Worm (Caenorhabditis elegans) whole organism, young adult: ENCODE results near the gene C01G12.3.

Experiments
- B0019.2 ChIP-seq: fragments of 200-800 bp; sonication (Bioruptor generic); conservative IDR thresholded peaks from 2 replicates; pipeline ENCODE4 v1.3.6; 2022; ENCODE audit warnings: missing genetic modification reagents, missing genetic modification characterization, missing compliant biosample characterization
- B0261.1 ChIP-seq: sonication (generic microtip); optimal IDR thresholded peaks from 2 replicates; lab custom pipeline; 2016; ENCODE audit warnings: mild to moderate bottlenecking, missing genetic modification characterization, moderate library complexity, missing compliant biosample characterization
- C06A6.2 ChIP-seq: fragments of 200-800 bp; sonication (Bioruptor generic); conservative IDR thresholded peaks from 2 replicates; pipeline ENCODE4 v1.3.6; 2022; ENCODE audit warnings: missing genetic modification characterization, missing compliant biosample characterization
- C17E4.6 ChIP-seq: fragments of 200-800 bp; sonication (Bioruptor generic); IDR thresholded peaks from 2 replicates; pipeline ENCODE4 v1.3.6; 2022; ENCODE audit warnings: missing genetic modification reagents, missing genetic modification characterization, missing compliant biosample characterization
- F23B12.7 ChIP-seq: sonication (generic microtip); optimal IDR thresholded peaks from 2 replicates; lab custom pipeline; 2017; ENCODE audit warnings: missing genetic modification characterization, mild to moderate bottlenecking, missing compliant biosample characterization, antibody characterized with exemption, moderate library complexity; ENCODE audit not compliant: insufficient read depth
- F37B4.10 ChIP-seq: fragments of 200-800 bp; sonication (Bioruptor generic); IDR thresholded peaks from 2 replicates; pipeline ENCODE4 v1.3.6; 2022; ENCODE audit warnings: missing genetic modification characterization, missing compliant biosample characterization
- F52B5.7 ChIP-seq: sonication (generic microtip); optimal IDR thresholded peaks from 2 replicates; lab custom pipeline; 2016; ENCODE audit warnings: mild to moderate bottlenecking, missing genetic modification characterization, missing compliant biosample characterization
- Y79H2A.3 ChIP-seq: fragments of 200-800 bp; sonication (Bioruptor generic); conservative IDR thresholded peaks from 2 replicates; pipeline ENCODE4 v1.3.6; 2022; ENCODE audit warnings: missing genetic modification reagents, missing genetic modification characterization, missing compliant biosample characterization
- Y95B8A.8 ChIP-seq: fragments of 200-800 bp; sonication (Bioruptor generic); IDR thresholded peaks from 2 replicates; pipeline ENCODE4 v1.3.6; 2022; ENCODE audit warnings: missing genetic modification reagents, missing genetic modification characterization, missing compliant biosample characterization
- ama-1 ChIP-seq, 3 experiments: fragments of 150-350 bp in 1 of 3; sonication (generic microtip) in 2 of 3; optimal IDR thresholded peaks; 2 replicates each; lab custom pipeline; 2014 to 2018; ENCODE audit warnings: missing biosample characterization in 2 of 3, missing genetic modification characterization in 2 of 3, missing genetic modification reagents in 2 of 3
- athp-1 ChIP-seq: sonication (generic microtip); optimal IDR thresholded peaks from 2 replicates; lab custom pipeline; 2017; ENCODE audit warnings: mild to moderate bottlenecking, missing genetic modification characterization, missing compliant biosample characterization
- cebp-1 ChIP-seq, 2 experiments: fragments of 200-800 bp in 1 of 2; sonication (Bioruptor generic) in 1 of 2; sonication (generic microtip) in 1 of 2; IDR thresholded peaks in 1 of 2; optimal IDR thresholded peaks in 1 of 2; 2 replicates each; pipeline versions ENCODE4 v1.3.6 to Lab custom; 2017 to 2022; ENCODE audit warnings: missing compliant biosample characterization in 2 of 2, missing genetic modification characterization in 2 of 2, mild to moderate bottlenecking in 1 of 2, missing genetic modification reagents in 1 of 2, moderate library complexity in 1 of 2
- cebp-2 ChIP-seq: fragments of 200-800 bp; sonication (Bioruptor generic); IDR thresholded peaks from 2 replicates; pipeline ENCODE4 v1.3.6; 2022; ENCODE audit warnings: missing genetic modification characterization, missing compliant biosample characterization
- ceh-79 ChIP-seq: sonication (generic microtip); optimal IDR thresholded peaks from 2 replicates; lab custom pipeline; 2017; ENCODE audit warnings: mild to moderate bottlenecking, missing genetic modification characterization, missing compliant biosample characterization
- die-1 ChIP-seq: sonication (generic microtip); optimal IDR thresholded peaks from 2 replicates; lab custom pipeline; 2016; ENCODE audit warnings: missing genotype, mild to moderate bottlenecking, missing genetic modification characterization, missing compliant biosample characterization
- hlh-12 ChIP-seq: sonication (generic microtip); optimal IDR thresholded peaks from 2 replicates; lab custom pipeline; 2016; ENCODE audit warnings: missing genetic modification characterization, missing compliant biosample characterization
- hlh-26 ChIP-seq: fragments of 200-800 bp; sonication (Bioruptor generic); conservative IDR thresholded peaks from 2 replicates; pipeline ENCODE4 v1.3.6; 2022; ENCODE audit warnings: missing genetic modification reagents, missing genetic modification characterization, missing compliant biosample characterization
- hsf-1 ChIP-seq: fragments of 200-800 bp; sonication (Bioruptor generic); IDR thresholded peaks from 2 replicates; pipeline ENCODE4 v1.3.6; 2022; ENCODE audit warnings: missing genetic modification reagents, missing genetic modification characterization, missing compliant biosample characterization
- lag-1 ChIP-seq: fragments of 200-800 bp; sonication (Bioruptor generic); IDR thresholded peaks from 2 replicates; pipeline ENCODE4 v1.3.6; 2022; ENCODE audit warnings: missing genetic modification reagents, missing genetic modification characterization, missing compliant biosample characterization
- let-526 ChIP-seq: fragments of 200-800 bp; sonication (Bioruptor generic); IDR thresholded peaks from 2 replicates; pipeline ENCODE4 v1.3.6; 2022; ENCODE audit warnings: missing genetic modification reagents, missing genetic modification characterization, missing compliant biosample characterization
- mel-28 ChIP-seq: sonication (generic microtip); optimal IDR thresholded peaks from 2 replicates; lab custom pipeline; 2016; ENCODE audit warnings: borderline replicate concordance, mild to moderate bottlenecking, missing genetic modification characterization, missing compliant biosample characterization
- mes-4 ChIP-seq: sonication (generic microtip); optimal IDR thresholded peaks from 2 replicates; lab custom pipeline; 2016; ENCODE audit warnings: missing genotype, missing genetic modification characterization, missing compliant biosample characterization
- nfya-2 ChIP-seq: fragments of 200-800 bp; sonication (Bioruptor generic); IDR thresholded peaks from 2 replicates; pipeline ENCODE4 v1.3.6; 2022; ENCODE audit warnings: missing genetic modification reagents, missing genetic modification characterization, missing compliant biosample characterization
- rec-8 ChIP-seq, 2 experiments: sonication (generic microtip); optimal IDR thresholded peaks; 2 replicates each; lab custom pipeline; 2016; ENCODE audit warnings: mild to moderate bottlenecking in 2 of 2, missing genetic modification characterization in 2 of 2, missing genetic modification reagents in 2 of 2, missing genotype in 2 of 2, missing biosample characterization in 1 of 2, missing compliant biosample characterization in 1 of 2, moderate library complexity in 1 of 2
- repo-1 ChIP-seq: sonication (generic microtip); optimal IDR thresholded peaks from 2 replicates; lab custom pipeline; 2017; ENCODE audit warnings: mild to moderate bottlenecking, missing genetic modification characterization, missing compliant biosample characterization
- sdz-38 ChIP-seq: sonication (generic microtip); optimal IDR thresholded peaks from 2 replicates; lab custom pipeline; 2016; ENCODE audit warnings: missing genotype, missing genetic modification characterization, missing compliant biosample characterization
- sea-2 ChIP-seq: fragments of 200-800 bp; sonication (Bioruptor generic); IDR thresholded peaks from 2 replicates; pipeline ENCODE4 v1.3.6; 2022; ENCODE audit warnings: missing genetic modification characterization, missing compliant biosample characterization
- snpc-3.4 ChIP-seq: sonication (generic microtip); optimal IDR thresholded peaks from 2 replicates; lab custom pipeline; 2017; ENCODE audit warnings: missing genetic modification characterization, mild to moderate bottlenecking, missing compliant biosample characterization, antibody characterized with exemption, moderate library complexity, missing genotype, missing genetic modification reagents
- sptf-2 ChIP-seq: fragments of 200-800 bp; sonication (Bioruptor generic); optimal IDR thresholded peaks from 2 replicates; lab custom pipeline; 2018; ENCODE audit warnings: mild to moderate bottlenecking, missing genetic modification characterization, missing compliant biosample characterization
- unc-130 ChIP-seq: sonication (generic microtip); optimal IDR thresholded peaks from 2 replicates; lab custom pipeline; 2016; ENCODE audit warnings: missing genetic modification reagents, missing genetic modification characterization, missing compliant biosample characterization
- unc-62 ChIP-seq: fragments of 150-350 bp; optimal IDR thresholded peaks from 2 replicates; lab custom pipeline; 2014; ENCODE audit warnings: missing biosample characterization, missing genetic modification reagents, missing genetic modification characterization
- xnd-1 ChIP-seq: sonication (generic microtip); optimal IDR thresholded peaks from 2 replicates; lab custom pipeline; 2016; ENCODE audit warnings: missing genotype, missing genetic modification reagents, missing genetic modification characterization, missing compliant biosample characterization
- ztf-18 ChIP-seq: sonication (generic microtip); optimal IDR thresholded peaks from 2 replicates; lab custom pipeline; 2016; ENCODE audit warnings: missing genotype, mild to moderate bottlenecking, missing genetic modification characterization, missing compliant biosample characterization

Gene C01G12.3

ce11 chrII:14622758-14623157 is 40.7 kb upstream of the C01G12.3 start, which contains the start of gene mltn-10 (continued):
- no peak for TF ChIP-seq ztf-18 (tag; lab: Kevin White, UChicago)
- no peak for TF ChIP-seq ama-1 (optimal IDR thresholded peaks at IDR 0.05; lab: Kevin White, UChicago)
- no peak for TF ChIP-seq ama-1 (GFP tag; optimal IDR thresholded peaks at IDR 0.05; lab: Kevin White, UChicago)
- no peak for TF ChIP-seq cebp-1 (GFP tag; IDR thresholded peaks at IDR 0.05; lab: Robert Waterston, UW)
- TF ChIP-seq cebp-1 (tag; optimal IDR thresholded peaks at IDR 0.05; lab: Kevin White, UChicago) = no peak

- TF ChIP-seq hsf-1 (GFP tag; lab: Robert Waterston, UW) (no peak), xnd-1 (no peak)
- TF ChIP-seq, all 124 proteins: peak for 0
These were observed 38.6 kb upstream of the C01G12.3 start for ce11 chrII:14620730-14621129.

- TF ChIP-seq lag-1 (GFP tag; lab: Robert Waterston, UW) (no peak), B0261.1 (tag; lab: Kevin White, UChicago) (no peak), hlh-26 (GFP tag; lab: Robert Waterston, UW) (no peak), B0019.2 (GFP tag; lab: Robert Waterston, UW) (no peak), C06A6.2 (no peak), C17E4.6 (no peak), cebp-2 (GFP tag; lab: Robert Waterston, UW) (no peak), rec-8 (tag; optimal IDR thresholded peaks at IDR 0.05; lab: Kevin White, UChicago) (no peak), F37B4.10 (no peak), sea-2 (GFP tag; lab: Robert Waterston, UW) (no peak), hlh-12 (no peak), ama-1 (optimal IDR thresholded peaks at IDR 0.05; lab: Kevin White, UChicago) (no peak), ama-1 (GFP tag; optimal IDR thresholded peaks at IDR 0.05; lab: Kevin White, UChicago) (no peak)
These were observed 37.7 kb upstream of the C01G12.3 start for ce11 chrII:14619806-14620205.

ce11 chrII:14618764-14619163 is 36.7 kb upstream of the C01G12.3 start:
- no peak for TF ChIP-seq unc-130 (GFP tag; lab: Kevin White, UChicago)

ce11 chrII:14618158-14618557 is 36.1 kb upstream of the C01G12.3 start:
- TF ChIP-seq ceh-79 (tag; lab: Kevin White, UChicago) = no peak
- TF ChIP-seq hsf-1 (GFP tag; lab: Robert Waterston, UW) = no peak
- no peak for TF ChIP-seq Y95B8A.8 (GFP tag; lab: Robert Waterston, UW)
- no peak for TF ChIP-seq snpc-3.4
- TF ChIP-seq athp-1 = no peak
- no peak for TF ChIP-seq F37B4.10
- no peak for TF ChIP-seq let-526 (GFP tag; lab: Robert Waterston, UW)
- no peak for TF ChIP-seq F23B12.7
- no peak for TF ChIP-seq rec-8 (tag; optimal IDR thresholded peaks at IDR 0.05; lab: Kevin White, UChicago)
- no peak for TF ChIP-seq Y79H2A.3 (GFP tag; lab: Robert Waterston, UW)
- TF ChIP-seq mel-28 (tag; lab: Kevin White, UChicago) = no peak
- no peak for TF ChIP-seq sdz-38 (tag; lab: Kevin White, UChicago)
- TF ChIP-seq unc-62 (GFP tag; lab: Kevin White, UChicago) = no peak
- TF ChIP-seq sptf-2 = no peak
- no peak for TF ChIP-seq die-1 (tag; lab: Kevin White, UChicago)
- TF ChIP-seq repo-1 = no peak
- TF ChIP-seq nfya-2 (GFP tag; lab: Robert Waterston, UW) = no peak
- TF ChIP-seq mes-4 (tag; lab: Kevin White, UChicago) = no peak
- TF ChIP-seq F52B5.7 (tag; lab: Kevin White, UChicago) = no peak
- TF ChIP-seq, all 124 proteins: peak for 0
